Fruit fly (Drosophila melanogaster): ENCODE data around the gene Cbp20.
A peak's percentile ranks its signal among the peaks of the same experiment; 100 is the strongest.

Gene Cbp20

dm6 chr3R:18167173-18167415 lies 2.6 kb downstream of the Cbp20 start, which contains the start of the genes CG7215 and Prx5:
CG7215 (minus strand) TSS chr3R:18167273.
Prx5 (minus strand) TSS chr3R:18167273.
- TF ChIP-seq dsx (GFP tag; optimal IDR thresholded peaks at IDR 0.05; ENCODE audit: poor library complexity, severe bottlenecking): no peak
- no peak for TF ChIP-seq acj6 (GFP tag; optimal IDR thresholded peaks at IDR 0.05)
- no peak for TF ChIP-seq CG34406 (GFP tag; optimal IDR thresholded peaks at IDR 0.05)
- TF ChIP-seq vri (GFP tag; optimal IDR thresholded peaks at IDR 0.05): no peak
- TF ChIP-seq Gug (GFP tag; IDR thresholded peaks at IDR 0.05): no peak
- TF ChIP-seq lz (GFP tag; optimal IDR thresholded peaks at IDR 0.05): no peak
- TF ChIP-seq fkh (GFP tag; optimal IDR thresholded peaks at IDR 0.05): no peak
- no peak for TF ChIP-seq Smox (GFP tag; optimal IDR thresholded peaks at IDR 0.05)
- TF ChIP-seq Sox14 (GFP tag; optimal IDR thresholded peaks at IDR 0.05): no peak
- no peak for TF ChIP-seq CG16779 (tag; optimal IDR thresholded peaks at IDR 0.05)
- no peak for TF ChIP-seq CG32006 (GFP tag; optimal IDR thresholded peaks at IDR 0.05)
- no peak for TF ChIP-seq achi (GFP tag; optimal IDR thresholded peaks at IDR 0.05)
- TF ChIP-seq Ets21C (GFP tag; optimal IDR thresholded peaks at IDR 0.05): no peak
- no peak for TF ChIP-seq topi (GFP tag; optimal IDR thresholded peaks at IDR 0.05)

dm6 chr3R:18167416-18168237 lies 3.2 kb downstream of the Cbp20 start, which contains the start of gene wrd:
wrd (plus strand) TSS chr3R:18167757.
- TF ChIP-seq CG10631 (GFP tag; optimal IDR thresholded peaks at IDR 0.05) (peak; percentile 54), Gug (GFP tag; IDR thresholded peaks at IDR 0.05) (no peak), Lpt (GFP tag; optimal IDR thresholded peaks at IDR 0.05) (no peak), Blimp-1 (GFP tag; optimal IDR thresholded peaks at IDR 0.05) (no peak), Ets21C (GFP tag; optimal IDR thresholded peaks at IDR 0.05) (no peak), CG32006 (GFP tag; optimal IDR thresholded peaks at IDR 0.05) (peak; percentile 24), svp (GFP tag) (peak; percentile 83), CG11294 (GFP tag; IDR thresholded peaks at IDR 0.05) (no peak), achi (GFP tag; optimal IDR thresholded peaks at IDR 0.05) (peak; percentile 40), CG6163 (GFP tag; IDR thresholded peaks at IDR 0.05) (no peak; the same call in 2 of the 3 replicates), fd85E (GFP tag; optimal IDR thresholded peaks at IDR 0.05) (no peak), fkh (GFP tag; optimal IDR thresholded peaks at IDR 0.05) (peak; percentile 71), Eip75B (GFP tag; optimal IDR thresholded peaks at IDR 0.05) (no peak), CG6792 (GFP tag; optimal IDR thresholded peaks at IDR 0.05) (no peak), esn (GFP tag; optimal IDR thresholded peaks at IDR 0.05) (no peak), CG9139 (GFP tag; optimal IDR thresholded peaks at IDR 0.05) (no peak), dsx (GFP tag; optimal IDR thresholded peaks at IDR 0.05; ENCODE audit: poor library complexity, severe bottlenecking) (no peak), OdsH (GFP tag; optimal IDR thresholded peaks at IDR 0.05) (peak; percentile 31), CG3032 (tag; optimal IDR thresholded peaks at IDR 0.05) (peak; percentile 42), Smox (GFP tag; optimal IDR thresholded peaks at IDR 0.05) (peak; percentile 20), Hr39 (GFP tag; optimal IDR thresholded peaks at IDR 0.05) (peak; percentile 28), ss (GFP tag; optimal IDR thresholded peaks at IDR 0.05) (peak in 1 of 2 experiments; percentile 56), CG6854 (GFP tag; optimal IDR thresholded peaks at IDR 0.05) (no peak), CG3919 (GFP tag; optimal IDR thresholded peaks at IDR 0.05) (peak; percentile 16), CG34406 (GFP tag; optimal IDR thresholded peaks at IDR 0.05) (no peak), Sox15 (GFP tag; optimal IDR thresholded peaks at IDR 0.05) (peak; percentile 36), Eip93F (GFP tag; optimal IDR thresholded peaks at IDR 0.05) (no peak), CG11902 (GFP tag; optimal IDR thresholded peaks at IDR 0.05) (no peak), CG8319 (GFP tag; optimal IDR thresholded peaks at IDR 0.05) (no peak), CG4318 (GFP tag; optimal IDR thresholded peaks at IDR 0.05) (peak; percentile 17), CG1621 (tag; optimal IDR thresholded peaks at IDR 0.05) (no peak), net (GFP tag; optimal IDR thresholded peaks at IDR 0.05) (no peak), topi (GFP tag; optimal IDR thresholded peaks at IDR 0.05) (peak; percentile 7), Sox102F (GFP tag; optimal IDR thresholded peaks at IDR 0.05) (no peak), spab (GFP tag; optimal IDR thresholded peaks at IDR 0.05) (no peak), salr (GFP tag; optimal IDR thresholded peaks at IDR 0.05) (peak in 1 of 2 experiments; percentile 30), CG8119 (GFP tag; IDR thresholded peaks at IDR 0.05) (no peak), Met (GFP tag; optimal IDR thresholded peaks at IDR 0.05) (no peak), eg (GFP tag; IDR thresholded peaks at IDR 0.05) (no peak), CG10669 (GFP tag; optimal IDR thresholded peaks at IDR 0.05) (no peak), pdm3 (GFP tag; optimal IDR thresholded peaks at IDR 0.05) (no peak), Ets96B (tag; optimal IDR thresholded peaks at IDR 0.05) (no peak), Eip78C (GFP tag) (peak; percentile 69)
